Fruit fly (Drosophila melanogaster): Measurements from ENCODE around the gene CG32718.

CG32718 gene

dm6 chrX:7737156-7737771 lies 40.7 kb upstream of the CG32718 start (continued):
- TF ChIP-seq CG3847 (GFP tag; IDR thresholded peaks at IDR 0.05) (0 out of 2 replicates have a peak, but pooled peaks have one; percentile 20), CG11723 (GFP tag; optimal IDR thresholded peaks at IDR 0.05) (no peak), Camta (GFP tag; optimal IDR thresholded peaks at IDR 0.05) (no peak), Hr39 (optimal IDR thresholded peaks at IDR 0.05) (no peak), CG10654 (GFP tag; optimal IDR thresholded peaks at IDR 0.05) (no peak), tgo (GFP tag; IDR thresholded peaks at IDR 0.05) (no peak), Dek (tag; optimal IDR thresholded peaks at IDR 0.05) (no peak), MBD-R2 (GFP tag; IDR thresholded peaks at IDR 0.05) (peak; percentile 57), CG1024 (GFP tag; IDR thresholded peaks at IDR 0.05) (no peak), Dll (GFP tag; IDR thresholded peaks at IDR 0.05; ENCODE audit: partially characterized antibody) (0 out of 4 replicates have a peak, but pooled peaks have one; percentile 41), Mad (GFP tag; optimal IDR thresholded peaks at IDR 0.05) (no peak), CG6854 (GFP tag; optimal IDR thresholded peaks at IDR 0.05) (no peak), sob (GFP tag; IDR thresholded peaks at IDR 0.05) (no peak), CG2678 (tag; optimal IDR thresholded peaks at IDR 0.05) (no peak), CG32772 (GFP tag; IDR thresholded peaks at IDR 0.05) (no peak), CG18599 (GFP tag; optimal IDR thresholded peaks at IDR 0.05) (no peak), CG12236 (GFP tag; optimal IDR thresholded peaks at IDR 0.05) (no peak), CG6272 (GFP tag; IDR thresholded peaks at IDR 0.05) (no peak), CG7987 (GFP tag; optimal IDR thresholded peaks at IDR 0.05) (no peak), Mrtf (GFP tag; IDR thresholded peaks at IDR 0.05) (no peak), vvl (GFP tag; IDR thresholded peaks at IDR 0.05) (0 out of 2 replicates have a peak, but pooled peaks have one; percentile 30), Opbp (GFP tag; IDR thresholded peaks at IDR 0.05; ENCODE audit: partially characterized antibody) (peak; percentile 65; the same call in 2 of the 3 replicates), pzg (GFP tag; optimal IDR thresholded peaks at IDR 0.05) (peak; percentile 91), CG14710 (tag; optimal IDR thresholded peaks at IDR 0.05) (peak; percentile 54), CHES-1-like (GFP tag; optimal IDR thresholded peaks at IDR 0.05) (no peak), CG10267 (tag; optimal IDR thresholded peaks at IDR 0.05) (peak; percentile 36), CG11085 (GFP tag; IDR thresholded peaks at IDR 0.05) (no peak), Optix (GFP tag; IDR thresholded peaks at IDR 0.05) (no peak)

- no peak for TF ChIP-seq Camta (GFP tag; optimal IDR thresholded peaks at IDR 0.05)
- no peak for TF ChIP-seq ind (GFP tag; optimal IDR thresholded peaks at IDR 0.05)
- TF ChIP-seq CTCF (GFP tag; optimal IDR thresholded peaks at IDR 0.05) = peak; percentile 66
- TF ChIP-seq Abd-B (GFP tag; optimal IDR thresholded peaks at IDR 0.05) = no peak
- TF ChIP-seq CG15696 (tag; optimal IDR thresholded peaks at IDR 0.05) = no peak
These were observed 34.0 kb upstream of the CG32718 start for dm6 chrX:7744036-7744435.

dm6 chrX:7746342-7746741 lies 31.7 kb upstream of the CG32718 start:
- no peak for TF ChIP-seq Doc2 (GFP tag; IDR thresholded peaks at IDR 0.05)
- TF ChIP-seq kay (GFP tag; optimal IDR thresholded peaks at IDR 0.05) = no peak
- no peak for TF ChIP-seq CG11085 (GFP tag; IDR thresholded peaks at IDR 0.05)
- no peak for TF ChIP-seq CG2889 (GFP tag; IDR thresholded peaks at IDR 0.05)
- TF ChIP-seq CG15514 (GFP tag; optimal IDR thresholded peaks at IDR 0.05) = peak; percentile 74
- no peak for TF ChIP-seq gsb-n (tag; optimal IDR thresholded peaks at IDR 0.05)
- TF ChIP-seq Rfx (GFP tag; IDR thresholded peaks at IDR 0.05) = no peak
- TF ChIP-seq CG15696 (tag; optimal IDR thresholded peaks at IDR 0.05) = no peak
- TF ChIP-seq CG10321 (GFP tag; IDR thresholded peaks at IDR 0.05) = no peak
- TF ChIP-seq pho (GFP tag; optimal IDR thresholded peaks at IDR 0.05) = no peak
- TF ChIP-seq Rx (GFP tag; IDR thresholded peaks at IDR 0.05) = no peak
- TF ChIP-seq dimm (GFP tag; IDR thresholded peaks at IDR 0.05) = no peak
- TF ChIP-seq CG2120 (GFP tag; optimal IDR thresholded peaks at IDR 0.05) = no peak
- TF ChIP-seq CG16813 (GFP tag; IDR thresholded peaks at IDR 0.05; ENCODE audit: partially characterized antibody) = no peak
- TF ChIP-seq emc (GFP tag; optimal IDR thresholded peaks at IDR 0.05) = no peak
- no peak for TF ChIP-seq HLH3B (GFP tag; IDR thresholded peaks at IDR 0.05)
- TF ChIP-seq D (optimal IDR thresholded peaks at IDR 0.05) = no peak
- no peak for TF ChIP-seq D (GFP tag; optimal IDR thresholded peaks at IDR 0.05)
- TF ChIP-seq row (GFP tag; IDR thresholded peaks at IDR 0.05) = 0 out of 3 replicates have a peak, but pooled peaks have one; percentile 1
- TF ChIP-seq Drgx (GFP tag; IDR thresholded peaks at IDR 0.05) = no peak
- TF ChIP-seq az2 (GFP tag; optimal IDR thresholded peaks at IDR 0.05) = no peak
- no peak for TF ChIP-seq dan (GFP tag; IDR thresholded peaks at IDR 0.05)

Measured in whole organism, embryonic.